Fruit fly (Drosophila melanogaster) whole organism, embryonic: ENCODE data around the gene prt.

ENCODE experiments used
- Aef1 ChIP-seq: fragments of 200-800 bp; sonication (Bioruptor generic); IDR thresholded peaks from 3 replicates; pipeline ENCODE4 v1.3.6; 2022; ENCODE audit warnings: missing biosample characterization, missing genetic modification characterization
- Atf-2 ChIP-seq: fragments of 200-800 bp; sonication (Bioruptor generic); optimal IDR thresholded peaks from 2 replicates; lab custom pipeline; 2016; ENCODE audit warnings: missing biosample characterization, missing genetic modification characterization
- B-H1 ChIP-seq: fragments of 200-800 bp; sonication (Bioruptor generic); IDR thresholded peaks from 3 replicates; pipeline ENCODE4 v1.3.6; 2022; ENCODE audit warnings: missing biosample characterization, missing genetic modification characterization
- Bdp1 ChIP-seq: fragments of 200-800 bp; sonication (Bioruptor generic); optimal IDR thresholded peaks from 3 replicates; lab custom pipeline; 2016; ENCODE audit warnings: missing biosample characterization, missing genetic modification characterization
- CG10274 ChIP-seq: fragments of 200-800 bp; sonication (Bioruptor generic); optimal IDR thresholded peaks from 3 replicates; lab custom pipeline; 2017; ENCODE audit warnings: missing biosample characterization, mild to moderate bottlenecking, missing genetic modification characterization
- CG10979 ChIP-seq: fragments of 200-800 bp; sonication (Bioruptor generic); optimal IDR thresholded peaks from 2 replicates; lab custom pipeline; 2018; ENCODE audit warnings: missing biosample characterization, mild to moderate bottlenecking, missing genetic modification characterization, moderate library complexity
- CG11456 ChIP-seq: fragments of 200-800 bp; sonication (Bioruptor generic); IDR thresholded peaks from 3 replicates; pipeline ENCODE4 v1.3.6; 2022; ENCODE audit warnings: missing biosample characterization, missing genetic modification characterization
- CG12299 ChIP-seq: fragments of 200-800 bp; sonication (Bioruptor generic); optimal IDR thresholded peaks from 2 replicates; lab custom pipeline; 2018; ENCODE audit warnings: missing biosample characterization, mild to moderate bottlenecking, missing genetic modification characterization
- CG13424 ChIP-seq: fragments of 200-800 bp; sonication (Bioruptor generic); optimal IDR thresholded peaks from 2 replicates; lab custom pipeline; 2019; ENCODE audit warnings: missing biosample characterization, mild to moderate bottlenecking, missing genetic modification characterization, moderate library complexity
- CG14050 ChIP-seq: fragments of 200-800 bp; sonication (Bioruptor generic); IDR thresholded peaks from 3 replicates; pipeline ENCODE4 v1.3.6; 2022; ENCODE audit warnings: missing biosample characterization, missing genetic modification characterization
- CG15696 ChIP-seq: fragments of 200-800 bp; sonication (Bioruptor generic); optimal IDR thresholded peaks from 2 replicates; lab custom pipeline; 2019; ENCODE audit warnings: missing biosample characterization, mild to moderate bottlenecking, missing genetic modification characterization, moderate library complexity
- CG16815 ChIP-seq: fragments of 200-800 bp; sonication (Bioruptor generic); optimal IDR thresholded peaks from 3 replicates; lab custom pipeline; 2017; ENCODE audit warnings: missing biosample characterization, mild to moderate bottlenecking, missing genetic modification characterization
- CG18011 ChIP-seq: fragments of 200-800 bp; sonication (Bioruptor generic); optimal IDR thresholded peaks from 2 replicates; lab custom pipeline; 2017; ENCODE audit warnings: missing biosample characterization, missing genetic modification characterization, mild to moderate bottlenecking, moderate library complexity, missing genotype
- CG30431 ChIP-seq: fragments of 200-800 bp; sonication (Bioruptor generic); optimal IDR thresholded peaks from 2 replicates; lab custom pipeline; 2017; ENCODE audit warnings: missing biosample characterization, missing genetic modification characterization
- CG31224 ChIP-seq: fragments of 200-800 bp; sonication (Bioruptor generic); IDR thresholded peaks from 2 replicates; pipeline ENCODE4 v1.3.6; 2022; ENCODE audit warnings: missing biosample characterization, missing genetic modification characterization
- CG3163 ChIP-seq: fragments of 200-800 bp; sonication (Bioruptor generic); optimal IDR thresholded peaks from 3 replicates; lab custom pipeline; 2016; ENCODE audit warnings: missing biosample characterization, missing genetic modification characterization
- CG4707 ChIP-seq: fragments of 200-800 bp; sonication (Bioruptor generic); optimal IDR thresholded peaks from 2 replicates; lab custom pipeline; 2018; ENCODE audit warnings: missing biosample characterization, mild to moderate bottlenecking, missing genetic modification characterization, moderate library complexity
- CG5180 ChIP-seq: fragments of 200-800 bp; sonication (Bioruptor generic); optimal IDR thresholded peaks from 3 replicates; lab custom pipeline; 2017; ENCODE audit warnings: missing biosample characterization, missing genetic modification characterization, mild to moderate bottlenecking, moderate library complexity, missing genetic modification reagents
- CG6683 ChIP-seq: fragments of 200-800 bp; sonication (Bioruptor generic); optimal IDR thresholded peaks from 2 replicates; lab custom pipeline; 2017; ENCODE audit warnings: missing biosample characterization, mild to moderate bottlenecking, missing genetic modification characterization, missing genetic modification reagents
- CG8359 ChIP-seq: fragments of 200-800 bp; sonication (Bioruptor generic); optimal IDR thresholded peaks from 2 replicates; lab custom pipeline; 2017; ENCODE audit warnings: missing biosample characterization, mild to moderate bottlenecking, missing genetic modification characterization, borderline replicate concordance
- CG8924 ChIP-seq: fragments of 200-800 bp; optimal IDR thresholded peaks from 3 replicates; lab custom pipeline; 2019; ENCODE audit warnings: missing biosample characterization, mild to moderate bottlenecking, missing genetic modification characterization, moderate library complexity
- CG9876 ChIP-seq: fragments of 200-800 bp; sonication (Bioruptor generic); optimal IDR thresholded peaks from 2 replicates; lab custom pipeline; 2016; ENCODE audit warnings: missing biosample characterization, missing genetic modification characterization
- CoRest ChIP-seq: fragments of 200-800 bp; sonication (Bioruptor generic); optimal IDR thresholded peaks from 3 replicates; lab custom pipeline; 2018; ENCODE audit warnings: missing biosample characterization, mild to moderate bottlenecking, missing genetic modification characterization, moderate library complexity
- ERR ChIP-seq: fragments of 200-800 bp; sonication (Bioruptor generic); optimal IDR thresholded peaks from 2 replicates; lab custom pipeline; 2016; ENCODE audit warnings: missing biosample characterization, missing genetic modification characterization
- HHEX ChIP-seq: fragments of 200-800 bp; sonication (Bioruptor generic); optimal IDR thresholded peaks from 3 replicates; lab custom pipeline; 2017; ENCODE audit warnings: missing biosample characterization, mild to moderate bottlenecking, missing genetic modification characterization, missing genetic modification reagents
- Hmx ChIP-seq: fragments of 200-800 bp; sonication (Bioruptor generic); optimal IDR thresholded peaks from 2 replicates; lab custom pipeline; 2016; ENCODE audit warnings: missing biosample characterization, missing genetic modification characterization
- Kr ChIP-seq: fragments of 200-800 bp; sonication (Bioruptor generic); optimal IDR thresholded peaks from 2 replicates; lab custom pipeline; 2017; ENCODE audit warnings: missing biosample characterization, mild to moderate bottlenecking, missing genetic modification characterization
- Max ChIP-seq: fragments of 200-800 bp; sonication (Bioruptor generic); optimal IDR thresholded peaks from 2 replicates; lab custom pipeline; 2016; ENCODE audit warnings: missing biosample characterization, mild to moderate bottlenecking, missing genetic modification characterization
- Rfx ChIP-seq: fragments of 200-800 bp; sonication (Bioruptor generic); IDR thresholded peaks from 2 replicates; pipeline ENCODE4 v1.3.6; 2022; ENCODE audit warnings: missing biosample characterization, missing genetic modification characterization
- Rx ChIP-seq: fragments of 200-800 bp; sonication (Bioruptor generic); IDR thresholded peaks from 2 replicates; pipeline ENCODE4 v1.3.6; 2022; ENCODE audit warnings: missing biosample characterization, missing genetic modification characterization
- Sry-β ChIP-seq: fragments of 200-800 bp; sonication (Bioruptor generic); optimal IDR thresholded peaks from 2 replicates; lab custom pipeline; 2018; ENCODE audit warnings: missing biosample characterization, mild to moderate bottlenecking, missing genetic modification characterization, moderate library complexity
- Ssrp ChIP-seq: fragments of 200-800 bp; sonication (Bioruptor generic); optimal IDR thresholded peaks from 2 replicates; lab custom pipeline; 2018; ENCODE audit warnings: missing biosample characterization, mild to moderate bottlenecking, missing genetic modification characterization, moderate library complexity
- Vsx1 ChIP-seq: fragments of 200-800 bp; sonication (Bioruptor generic); optimal IDR thresholded peaks from 2 replicates; lab custom pipeline; 2017; ENCODE audit warnings: missing biosample characterization, mild to moderate bottlenecking, missing genetic modification characterization, missing genetic modification reagents
- aop ChIP-seq: fragments of 200-800 bp; sonication (Bioruptor generic); IDR thresholded peaks from 2 replicates; pipeline ENCODE4 v1.3.6; 2022; ENCODE audit warnings: missing biosample characterization, missing genetic modification characterization
- crc ChIP-seq: fragments of 200-800 bp; sonication (Bioruptor generic); optimal IDR thresholded peaks from 2 replicates; lab custom pipeline; 2016; ENCODE audit warnings: missing biosample characterization, missing genetic modification characterization
- crp ChIP-seq, 2 experiments: fragments of 200-800 bp; sonication (Bioruptor generic); optimal IDR thresholded peaks; 2 replicates in 1 of 2; 3 replicates in 1 of 2; lab custom pipeline; 2017; ENCODE audit warnings: missing biosample characterization in 2 of 2, missing genetic modification characterization in 2 of 2, mild to moderate bottlenecking in 1 of 2, moderate library complexity in 1 of 2
- cwo ChIP-seq: fragments of 200-800 bp; sonication (Bioruptor generic); optimal IDR thresholded peaks from 3 replicates; lab custom pipeline; 2017; ENCODE audit warnings: missing biosample characterization, missing genetic modification characterization, mild to moderate bottlenecking, moderate library complexity, missing genetic modification reagents
- disco-r ChIP-seq: fragments of 200-800 bp; sonication (Bioruptor generic); optimal IDR thresholded peaks from 2 replicates; lab custom pipeline; 2016; ENCODE audit warnings: missing biosample characterization, missing genetic modification characterization
- dmrt99B ChIP-seq: fragments of 200-800 bp; sonication (Bioruptor generic); optimal IDR thresholded peaks from 2 replicates; lab custom pipeline; 2018; ENCODE audit warnings: missing biosample characterization, mild to moderate bottlenecking, missing genetic modification characterization, moderate library complexity
- ems ChIP-seq: fragments of 200-800 bp; sonication (Bioruptor generic); optimal IDR thresholded peaks from 3 replicates; lab custom pipeline; 2016; ENCODE audit warnings: missing biosample characterization, missing genetic modification characterization
- nmo ChIP-seq: fragments of 200-800 bp; sonication (Bioruptor generic); optimal IDR thresholded peaks from 2 replicates; lab custom pipeline; 2018; ENCODE audit warnings: missing biosample characterization, mild to moderate bottlenecking, missing genetic modification characterization, moderate library complexity
- otp ChIP-seq: fragments of 200-800 bp; sonication (Bioruptor generic); IDR thresholded peaks from 3 replicates; pipeline ENCODE4, ENCODE4 v1.3.6; 2022; ENCODE audit warnings: missing biosample characterization, missing genetic modification characterization
- pum ChIP-seq: fragments of 200-800 bp; sonication (Bioruptor generic); optimal IDR thresholded peaks from 2 replicates; lab custom pipeline; 2016; ENCODE audit warnings: missing biosample characterization, missing genetic modification characterization
- pzg ChIP-seq: fragments of 200-800 bp; sonication (Bioruptor generic); optimal IDR thresholded peaks from 3 replicates; lab custom pipeline; 2018; ENCODE audit warnings: missing biosample characterization, mild to moderate bottlenecking, missing genetic modification characterization, moderate library complexity
- sc ChIP-seq, 3 experiments: fragments of >200 bp in 2 of 3; fragments of 200-800 bp in 1 of 3; sonication (Bioruptor generic) in 1 of 3; optimal IDR thresholded peaks; 2 replicates in 2 of 3; 3 replicates in 1 of 3; lab custom pipeline; 2017; ENCODE audit warnings: mild to moderate bottlenecking in 1 of 3, missing biosample characterization in 1 of 3, missing genetic modification characterization in 1 of 3, missing genetic modification reagents in 1 of 3
- sd ChIP-seq: fragments of 200-800 bp; sonication (Bioruptor generic); optimal IDR thresholded peaks from 3 replicates; lab custom pipeline; 2018; ENCODE audit warnings: missing biosample characterization, mild to moderate bottlenecking, missing genetic modification characterization, moderate library complexity
- tna ChIP-seq: fragments of 200-800 bp; sonication (Bioruptor generic); IDR thresholded peaks from 2 replicates; pipeline ENCODE4 v1.3.6; 2022; ENCODE audit warnings: missing biosample characterization, missing genetic modification characterization; ENCODE audit not compliant: partially characterized antibody
- unc-4 ChIP-seq: fragments of 200-800 bp; sonication (Bioruptor generic); IDR thresholded peaks from 2 replicates; pipeline ENCODE4 v1.3.6; 2022; ENCODE audit warnings: missing biosample characterization, missing genetic modification characterization; ENCODE audit not compliant: partially characterized antibody
- unpg ChIP-seq: fragments of 200-800 bp; sonication (Bioruptor generic); optimal IDR thresholded peaks from 3 replicates; lab custom pipeline; 2018; ENCODE audit warnings: missing biosample characterization, mild to moderate bottlenecking, missing genetic modification characterization, moderate library complexity

prt gene

DNA sequence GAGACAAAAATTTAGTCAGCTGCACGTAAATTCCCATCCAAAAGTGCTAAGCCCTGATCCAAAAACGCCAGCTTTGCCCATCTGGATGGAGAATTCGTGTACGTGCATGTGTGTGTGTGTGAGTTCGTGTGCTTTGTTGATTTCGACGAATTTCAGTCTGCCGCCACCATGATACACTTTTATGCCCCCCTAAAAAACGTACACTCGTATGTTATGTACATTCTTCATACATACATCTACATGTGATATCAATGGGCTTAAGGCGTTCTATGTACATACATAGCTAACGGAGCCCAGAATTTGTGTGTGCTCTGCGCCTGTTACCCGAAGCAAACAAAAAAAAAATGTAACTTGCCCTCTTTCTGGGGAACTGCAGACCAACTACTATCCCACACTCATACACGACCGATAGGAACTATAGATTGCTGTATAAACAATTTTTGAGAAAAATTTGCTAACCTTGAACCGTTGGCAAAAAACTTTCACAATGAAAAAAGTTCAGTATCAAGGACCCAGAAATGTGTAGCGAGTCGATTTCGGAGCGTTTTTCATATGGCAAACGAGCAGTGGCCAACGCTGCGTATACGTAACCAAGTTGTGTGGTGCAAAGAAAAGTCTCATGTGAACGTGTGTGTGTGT is 27.0 kb upstream of the prt start (continued):
- TF ChIP-seq CG5180 (GFP tag; lab: Kevin White, UChicago) (peak; percentile 36), tna (GFP tag; lab: Robert Waterston, UW) (no peak), otp (no peak), CG4707 (GFP tag; lab: Kevin White, UChicago) (no peak), CG16815 (GFP tag; lab: Kevin White, UChicago) (no peak), Rfx (0 out of 2 replicates have a peak, but pooled peaks have one; percentile 12), CG10979 (tag; lab: Kevin White, UChicago) (no peak), CG8359 (no peak), CG3163 (GFP tag; lab: Kevin White, UChicago) (no peak), Rx (no peak), ERR (no peak), Bdp1 (no peak), ems (GFP tag; lab: Kevin White, UChicago) (no peak), pzg (GFP tag; lab: Kevin White, UChicago) (no peak), CG9876 (no peak), CG6683 (GFP tag; lab: Kevin White, UChicago) (no peak), dmrt99B (tag; lab: Kevin White, UChicago) (no peak), aop (GFP tag; lab: Robert Waterston, UW) (no peak), unpg (GFP tag; lab: Kevin White, UChicago) (no peak), Kr (GFP tag; lab: Kevin White, UChicago) (no peak), sd (tag; lab: Kevin White, UChicago) (peak; percentile 61), Sry-β (GFP tag; lab: Kevin White, UChicago) (no peak), Vsx1 (GFP tag; lab: Kevin White, UChicago) (no peak), Max (GFP tag; lab: Kevin White, UChicago) (no peak), CG10274 (GFP tag; lab: Kevin White, UChicago) (no peak), CG13424 (no peak), HHEX (GFP tag; lab: Kevin White, UChicago) (no peak), CG8924 (no peak), CG12299 (tag; lab: Kevin White, UChicago) (peak; percentile 30), CG15696 (no peak), CG31224 (GFP tag; lab: Robert Waterston, UW) (peak; percentile 100), Atf-2 (GFP tag; lab: Kevin White, UChicago) (no peak), nmo (no peak), cwo (GFP tag; lab: Kevin White, UChicago) (peak; percentile 49), pum (GFP tag; lab: Kevin White, UChicago) (no peak), crp (GFP tag; optimal IDR thresholded peaks at IDR 0.05; lab: Kevin White, UChicago) (no peak), disco-r (no peak), unc-4 (GFP tag; lab: Robert Waterston, UW) (no peak), CG14050 (GFP tag; lab: Robert Waterston, UW) (no peak), Hmx (GFP tag; lab: Kevin White, UChicago) (no peak), sc (optimal IDR thresholded peaks at IDR 0.05; lab: Kevin White, UChicago) (no peak), sc (GFP tag; optimal IDR thresholded peaks at IDR 0.05; lab: Kevin White, UChicago) (peak; percentile 1), CG11456 (GFP tag; lab: Robert Waterston, UW) (no peak), Aef1 (no peak), CoRest (peak; percentile 20), CG30431 (no peak), Ssrp (tag; lab: Kevin White, UChicago) (no peak), CG18011 (GFP tag; lab: Kevin White, UChicago) (no peak), B-H1 (no peak), crc (no peak)
